Fruit fly (Drosophila melanogaster): Measurements from ENCODE around the gene gig.

Gene gig

DNA sequence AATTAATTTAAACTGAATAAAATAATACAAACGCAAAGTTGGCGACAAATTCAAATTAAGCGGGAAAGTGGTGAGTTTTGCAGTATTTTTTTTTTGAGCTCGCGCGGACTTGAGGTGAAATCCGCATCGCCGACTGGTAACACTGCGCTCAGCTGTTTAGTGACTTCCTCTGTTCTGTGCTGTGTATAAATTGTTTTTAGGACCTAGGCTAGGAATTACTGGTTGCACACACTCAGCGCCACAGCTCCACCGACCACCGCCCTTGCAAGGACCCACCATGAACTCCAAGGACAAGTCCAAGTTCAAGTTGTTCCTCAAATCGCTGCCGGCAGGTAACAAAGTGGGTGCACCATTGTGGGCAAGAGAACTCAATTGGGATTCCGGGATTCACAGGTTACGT is at the start of gene gig:
Gene gig (plus strand): TSS at position 150 of the 400 bp plus-strand sequence.
- no peak for TF ChIP-seq noc (tag; optimal IDR thresholded peaks at IDR 0.05)

DNA sequence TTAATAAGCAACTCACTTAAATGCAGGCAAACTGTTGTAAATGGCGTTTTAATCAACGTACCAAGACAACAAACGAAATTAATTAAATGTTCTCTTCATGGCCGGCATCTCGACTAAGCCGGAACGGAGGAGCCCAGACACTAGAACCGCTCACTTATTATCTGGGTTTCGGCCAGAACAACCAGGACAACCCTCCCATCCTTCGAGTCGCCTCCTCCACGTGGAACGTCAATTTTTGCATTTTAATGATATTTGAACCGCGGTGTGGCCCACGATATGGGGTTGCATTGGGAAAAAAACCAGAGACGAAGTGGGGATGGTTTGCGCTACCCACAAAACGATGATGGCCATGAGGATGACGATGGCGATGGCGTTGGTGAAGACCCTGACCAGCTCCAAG is 43.9 kb upstream of the gig start:
- TF ChIP-seq noc (tag; optimal IDR thresholded peaks at IDR 0.05): no peak

DNA sequence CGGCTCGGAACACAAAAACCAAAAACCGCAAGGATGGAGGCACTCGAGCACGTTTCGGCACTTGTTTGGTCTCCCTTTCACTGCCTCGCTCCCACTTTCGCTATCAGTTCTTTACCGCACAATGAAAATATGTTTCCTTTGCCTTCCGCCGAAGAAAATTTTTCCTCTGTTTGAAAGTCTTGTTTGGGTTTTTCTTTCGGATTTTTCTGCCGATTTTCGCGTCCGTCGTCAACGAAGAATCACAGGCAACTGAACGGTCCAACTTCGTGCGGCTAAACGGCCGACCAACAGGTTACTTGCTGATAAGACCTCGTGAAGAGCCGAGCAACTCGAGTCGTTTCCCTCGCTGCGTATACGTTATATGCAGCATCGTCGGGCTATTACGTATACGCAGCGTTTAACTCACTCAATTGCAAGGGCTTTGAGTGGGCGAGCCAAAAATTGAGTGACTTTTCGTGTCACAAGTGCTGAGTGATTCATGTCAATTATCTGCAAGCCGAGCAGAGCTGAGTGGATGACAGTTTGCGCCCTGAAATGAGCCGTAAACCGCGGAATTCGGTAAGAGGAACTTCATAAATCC is 40.1 kb upstream of the gig start, which contains the start of gene sNPF-R:
Gene sNPF-R (minus strand): TSS at position 253 of the 580 bp plus-strand sequence.
- TF ChIP-seq noc (tag; optimal IDR thresholded peaks at IDR 0.05): no peak

DNA sequence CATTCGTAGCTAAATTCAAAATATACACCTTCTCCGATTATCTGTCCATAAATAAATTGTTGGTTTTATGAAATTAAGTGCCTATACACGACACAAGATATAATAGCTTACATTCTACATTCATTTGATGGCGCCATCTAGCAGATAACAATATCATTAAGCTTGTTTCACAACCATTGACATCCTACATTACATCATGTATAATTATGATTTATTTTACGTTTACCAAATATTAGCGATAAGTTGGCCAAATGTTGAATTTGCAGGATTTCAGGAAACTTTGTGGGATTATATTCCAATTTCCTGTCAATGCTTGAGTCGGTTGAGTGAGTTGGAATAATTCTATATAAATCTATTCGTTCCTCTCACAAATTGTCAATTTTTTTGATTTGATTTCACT is 31.7 kb upstream of the gig start:
- no peak for TF ChIP-seq noc (tag; optimal IDR thresholded peaks at IDR 0.05)

DNA sequence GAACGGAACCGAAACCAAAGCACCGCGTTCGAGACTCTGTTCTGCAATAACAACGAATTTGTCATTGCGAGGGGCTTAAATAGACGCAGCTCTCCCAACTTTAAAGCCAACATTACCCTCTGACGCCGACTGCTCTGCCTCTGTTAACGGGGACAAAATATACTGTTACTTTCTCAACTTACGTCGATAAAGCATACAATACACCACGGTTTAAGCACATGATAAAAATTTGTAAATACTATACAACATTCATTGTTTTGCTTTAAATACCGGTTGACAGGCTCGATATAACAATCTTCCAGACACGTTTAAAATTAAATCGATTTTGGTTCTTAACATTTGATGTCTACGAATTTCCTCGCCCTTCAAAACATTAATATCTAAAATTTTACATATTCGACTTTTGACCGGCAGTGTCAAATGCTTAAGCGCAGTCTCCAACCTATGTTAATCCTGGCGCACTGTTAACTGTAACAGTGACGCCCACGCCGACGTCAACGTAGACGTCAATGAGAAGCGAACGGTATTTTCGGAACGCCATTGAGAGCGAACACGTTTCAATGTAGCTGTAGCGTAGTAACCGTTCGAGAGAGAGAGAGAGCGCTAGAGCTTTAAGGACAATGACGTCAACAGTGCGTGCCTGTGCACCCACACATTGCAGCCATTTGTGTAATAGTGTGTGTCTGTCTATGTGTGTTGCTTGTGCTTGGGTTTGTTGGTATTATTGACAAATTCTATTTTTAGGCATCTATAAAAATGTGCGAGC is 25.0 kb upstream of the gig start, which contains the start of gene CG14186:
Gene CG14186 (minus strand): TSS at position 51 of the 766 bp plus-strand sequence.
- no peak for TF ChIP-seq noc (tag; optimal IDR thresholded peaks at IDR 0.05)

DNA sequence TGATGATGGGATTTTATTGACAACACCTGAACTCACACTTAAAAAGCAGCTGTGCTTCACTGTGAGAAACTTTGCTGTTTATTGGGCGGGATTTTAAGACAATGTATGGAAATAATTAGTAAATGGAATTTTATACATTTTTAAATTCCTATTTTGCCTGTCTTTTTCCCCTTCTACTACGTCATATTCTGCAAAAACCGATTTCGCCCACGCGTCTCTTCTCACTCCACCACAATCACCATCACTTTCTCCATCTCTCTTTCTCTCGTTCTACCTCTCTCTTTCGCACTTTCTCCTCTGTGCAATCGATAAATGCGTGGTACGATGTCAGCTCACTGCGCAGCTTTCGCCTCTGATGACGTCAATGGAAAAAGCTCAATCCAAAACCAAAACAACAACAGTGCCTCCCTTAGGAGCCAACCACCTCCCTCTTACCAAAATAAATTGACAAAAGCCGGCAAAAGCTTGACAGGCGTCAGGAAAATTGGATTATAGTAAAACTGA is 24.4 kb upstream of the gig start:
- TF ChIP-seq noc (tag; optimal IDR thresholded peaks at IDR 0.05): no peak

DNA sequence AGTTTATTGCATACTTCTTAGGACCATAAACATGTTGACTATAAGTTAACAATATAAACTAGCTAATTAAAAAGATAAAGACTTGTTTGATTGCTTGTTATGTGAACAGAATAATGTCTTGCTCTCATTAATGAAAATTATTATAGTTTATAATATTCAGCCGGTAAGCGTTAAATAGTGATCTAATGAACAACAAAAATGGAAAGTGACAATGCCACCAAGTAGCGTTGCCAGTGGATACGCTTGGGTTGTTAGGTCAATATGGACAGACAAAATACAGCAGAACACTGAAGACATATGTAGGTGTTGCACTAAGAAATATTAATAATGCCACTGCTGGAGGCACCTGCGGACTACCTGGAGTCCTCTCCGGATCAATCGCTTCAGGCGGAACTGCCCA is 23.2 kb upstream of the gig start, which contains the start of gene CG14185:
Gene CG14185 (plus strand): TSS at position 301 of the 400 bp plus-strand sequence.
- no peak for TF ChIP-seq noc (tag; optimal IDR thresholded peaks at IDR 0.05)

DNA sequence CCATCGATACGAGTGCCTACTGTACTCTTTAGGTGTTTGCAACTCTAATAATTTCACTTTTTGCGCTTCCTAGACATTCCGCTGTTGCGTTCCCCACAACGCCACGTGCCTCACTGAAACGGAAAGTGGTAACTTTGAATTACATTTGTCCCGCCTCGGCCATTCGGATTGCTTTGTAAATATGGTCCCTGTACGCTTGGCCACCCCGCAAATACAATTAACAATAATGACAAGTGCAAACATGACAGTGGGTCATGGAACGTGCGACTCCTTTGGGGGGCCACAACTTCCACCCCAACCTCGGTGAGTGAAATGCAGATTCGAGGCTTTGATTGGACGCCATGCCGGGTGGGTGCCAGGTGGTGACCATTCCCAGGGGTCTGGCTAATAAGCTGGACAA is 17.5 kb upstream of the gig start, which contains the start of gene Ir76b:
Gene Ir76b (minus strand): TSS at position 101 of the 400 bp plus-strand sequence.
- no peak for TF ChIP-seq noc (tag; optimal IDR thresholded peaks at IDR 0.05)

DNA sequence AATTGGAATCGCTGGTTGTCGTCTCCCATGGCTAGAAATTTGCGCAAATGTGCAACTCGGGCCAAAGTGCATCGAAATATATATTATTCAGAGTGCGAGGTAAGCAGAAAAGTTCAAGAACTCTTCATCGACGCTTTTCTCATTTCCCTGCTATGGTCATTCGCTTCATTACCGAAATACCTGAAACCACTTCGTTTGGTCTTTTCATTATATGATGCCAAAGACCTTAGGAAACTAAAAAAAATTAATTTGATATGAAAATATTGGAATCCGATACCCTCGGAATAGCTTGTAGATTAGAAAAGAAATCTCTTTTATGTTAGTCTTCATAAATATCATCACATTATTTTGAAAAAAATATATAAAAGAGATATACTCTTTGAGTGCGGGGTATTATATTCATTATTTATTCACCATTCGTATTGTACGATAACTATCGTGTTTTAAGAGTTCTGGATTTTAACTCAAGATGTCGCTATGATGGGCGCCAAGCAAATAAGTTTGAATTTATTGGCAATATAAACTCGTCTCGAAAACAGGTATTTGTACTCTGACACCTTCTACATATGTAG is 16.1 kb upstream of the gig start, which contains the start of gene CG14187:
Gene CG14187 (minus strand): TSS at position 51 of the 572 bp plus-strand sequence.
- TF ChIP-seq noc (tag; optimal IDR thresholded peaks at IDR 0.05): no peak

DNA sequence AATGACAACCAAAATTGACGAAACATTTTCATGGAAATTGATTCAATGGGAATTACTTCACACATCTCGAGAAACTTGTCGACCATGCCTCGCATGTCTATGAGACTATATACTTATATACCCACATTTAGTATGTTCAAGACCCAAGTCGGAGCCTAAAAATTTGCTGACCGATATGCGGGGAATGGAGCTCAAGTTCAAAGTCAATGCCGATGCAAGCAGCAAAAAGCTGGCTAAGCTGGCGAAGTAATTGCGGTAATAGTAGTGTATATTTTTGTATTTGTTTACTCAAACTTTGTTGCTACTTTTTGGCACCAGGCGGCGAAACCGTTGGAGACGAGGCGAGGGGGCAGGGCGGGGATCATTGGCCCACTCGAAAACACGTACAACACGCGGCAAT is 5.9 kb upstream of the gig start:
- no peak for TF ChIP-seq noc (tag; optimal IDR thresholded peaks at IDR 0.05)

DNA sequence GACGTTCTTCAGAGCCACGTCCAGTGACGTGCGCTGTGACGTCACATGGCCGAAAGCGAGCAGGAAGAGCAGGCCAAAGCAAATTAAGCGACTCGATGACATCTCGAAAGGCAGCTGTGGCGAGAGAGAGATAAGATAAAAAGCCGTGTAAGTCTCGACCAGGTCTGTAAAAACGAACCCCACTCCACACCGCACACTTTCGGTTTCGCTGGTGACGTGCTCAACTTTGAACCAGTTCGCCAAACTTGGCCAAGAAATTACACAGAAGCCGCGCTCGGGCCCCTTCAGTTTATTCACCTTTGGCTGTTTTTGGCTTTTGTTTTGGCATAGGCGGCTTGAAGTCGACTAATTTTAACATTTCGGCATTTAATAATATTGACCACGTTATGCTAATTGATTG is 2.9 kb upstream of the gig start:
- no peak for TF ChIP-seq noc (tag; optimal IDR thresholded peaks at IDR 0.05)

DNA sequence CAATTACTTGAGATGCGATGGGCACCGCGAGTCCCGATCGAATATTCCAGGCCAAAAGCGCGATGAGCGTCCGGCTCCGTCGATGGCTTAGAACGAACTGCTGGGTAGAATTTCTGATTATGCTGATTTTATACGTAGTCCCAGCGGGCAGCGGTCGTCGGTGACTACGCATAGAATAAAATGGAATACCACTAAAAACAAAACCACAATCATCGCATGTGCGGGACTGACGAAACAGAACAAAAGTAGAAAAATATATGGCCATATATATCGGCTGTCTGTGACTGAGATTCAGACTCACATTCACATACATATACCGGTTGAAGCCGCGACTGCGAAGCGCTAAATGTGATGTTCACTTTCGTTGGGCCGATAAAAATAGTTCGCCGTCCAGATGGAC is 1.7 kb upstream of the gig start, which contains the start of gene CG7365:
Gene CG7365 (minus strand): TSS at position 101 of the 400 bp plus-strand sequence.
- TF ChIP-seq noc (tag; optimal IDR thresholded peaks at IDR 0.05): no peak

DNA sequence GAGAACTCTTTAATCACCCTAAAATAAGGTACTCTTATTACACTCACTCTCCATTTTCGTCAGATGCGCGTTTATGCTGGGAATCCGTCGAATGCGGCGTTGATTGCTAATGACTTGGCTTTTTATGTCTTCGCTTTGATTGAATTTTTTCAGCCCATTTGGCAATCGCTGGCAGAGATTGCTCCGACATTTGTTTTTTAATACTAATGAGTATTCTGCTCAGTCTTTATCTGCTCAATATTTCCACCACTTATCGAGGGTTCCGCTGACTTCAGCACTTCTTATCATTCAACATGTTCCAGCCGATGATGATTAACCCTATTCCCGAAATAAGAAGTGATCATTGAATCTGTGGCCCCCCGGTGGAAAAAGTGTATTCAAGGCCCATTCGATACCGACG is 2.7 kb downstream of the gig start, which contains the start of gene obst-J:
Gene obst-J (minus strand): TSS at position 101 of the 400 bp plus-strand sequence.
- no peak for TF ChIP-seq noc (tag; optimal IDR thresholded peaks at IDR 0.05)

DNA sequence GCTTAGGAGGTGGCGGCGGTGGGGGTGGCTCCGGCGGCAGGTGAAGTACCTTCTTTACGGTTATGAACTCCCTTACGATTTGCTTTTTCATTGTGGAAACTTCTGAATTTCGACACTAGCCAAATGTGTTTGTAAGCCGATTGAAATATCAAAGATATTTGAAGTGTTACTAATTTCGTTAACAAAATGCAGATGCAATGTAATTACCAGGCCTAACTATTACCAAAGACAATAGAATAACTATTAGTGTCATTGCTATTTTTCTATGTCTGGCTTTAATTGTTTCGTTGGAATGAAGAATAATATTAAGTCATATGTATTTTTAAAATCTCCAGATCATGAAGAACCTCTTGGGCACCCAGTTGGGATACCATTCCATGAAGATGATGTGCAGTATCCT is 4.2 kb downstream of the gig start, which contains the start of gene CG7335:
Gene CG7335 (minus strand): TSS at position 101 of the 400 bp plus-strand sequence.
- TF ChIP-seq noc (tag; optimal IDR thresholded peaks at IDR 0.05): no peak

DNA sequence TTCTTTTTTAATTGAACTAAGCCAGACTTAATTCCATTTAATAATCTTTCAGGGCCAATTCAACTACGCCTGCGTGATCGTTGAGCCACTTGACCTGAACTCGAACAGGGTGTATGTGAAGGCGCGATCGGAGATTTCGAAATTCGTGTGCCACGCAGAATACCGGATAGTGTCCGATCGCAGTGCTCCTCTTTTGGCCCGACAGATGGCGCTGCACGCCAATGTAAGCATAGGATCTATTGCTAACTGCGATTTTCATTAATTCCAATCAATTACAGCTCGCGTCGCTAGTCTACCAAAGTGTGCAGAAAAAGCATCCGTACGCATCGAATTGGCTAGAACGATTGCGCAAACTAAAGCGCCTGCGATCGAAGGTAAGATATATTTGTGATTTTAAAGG is 9.3 kb downstream of the gig start:
- no peak for TF ChIP-seq noc (tag; optimal IDR thresholded peaks at IDR 0.05)

DNA sequence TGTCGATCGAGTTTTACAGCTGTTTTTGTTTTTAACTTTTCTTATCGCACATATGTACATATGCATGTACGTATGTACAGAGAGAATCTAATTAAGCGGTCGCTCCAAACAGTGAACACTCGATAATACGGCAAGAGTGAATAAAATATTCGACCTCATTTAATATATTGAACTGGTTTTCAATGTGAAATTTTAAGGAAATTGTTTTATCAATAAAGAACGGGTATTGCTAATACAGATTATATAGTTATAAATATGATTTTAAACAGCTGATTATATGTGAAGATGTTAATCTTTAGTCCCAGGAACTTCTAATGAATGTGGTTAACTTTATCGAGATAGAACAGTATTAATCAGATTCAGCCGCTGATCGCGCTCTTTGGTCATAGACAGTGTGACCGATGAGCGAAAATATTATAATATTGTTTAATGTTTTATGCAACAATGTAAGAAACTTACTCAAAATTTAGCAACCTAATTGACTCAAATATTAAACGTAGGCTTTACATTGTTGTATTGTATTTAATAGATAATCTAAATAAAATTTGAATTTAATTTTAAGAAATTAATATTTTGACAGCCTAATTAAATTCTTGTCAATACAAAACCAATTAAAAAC is 11.7 kb downstream of the gig start, which contains the start of gene CG7328:
Gene CG7328 (minus strand): TSS at position 19 of the 619 bp plus-strand sequence.
- TF ChIP-seq noc (tag; optimal IDR thresholded peaks at IDR 0.05): peak; percentile 90
